Fruit fly (Drosophila melanogaster) Kc167 (cell line): ENCODE measurements around the gene mRpS7.

Experiments
- psq ChIP-seq: fragments of >200 bp; optimal IDR thresholded peaks from 2 replicates; lab custom pipeline; 2017; ENCODE audit warnings: missing external identifiers
- ttk ChIP-seq: sonication (Bioruptor generic); optimal IDR thresholded peaks from 2 replicates; lab custom pipeline; 2017; ENCODE audit warnings: missing external identifiers

- TF ChIP-seq ttk (lab: Kevin White, UChicago) (no peak), psq (lab: Kevin White, UChicago) (peak; percentile 31)
These were observed 10.0 kb downstream of the mRpS7 start, which contains the start of gene Cnot4 for dm6 chr2L:10396488-10396824.
